Fruit fly (Drosophila melanogaster): Measurements from ENCODE around the gene dpr11.

Gene dpr11

DNA sequence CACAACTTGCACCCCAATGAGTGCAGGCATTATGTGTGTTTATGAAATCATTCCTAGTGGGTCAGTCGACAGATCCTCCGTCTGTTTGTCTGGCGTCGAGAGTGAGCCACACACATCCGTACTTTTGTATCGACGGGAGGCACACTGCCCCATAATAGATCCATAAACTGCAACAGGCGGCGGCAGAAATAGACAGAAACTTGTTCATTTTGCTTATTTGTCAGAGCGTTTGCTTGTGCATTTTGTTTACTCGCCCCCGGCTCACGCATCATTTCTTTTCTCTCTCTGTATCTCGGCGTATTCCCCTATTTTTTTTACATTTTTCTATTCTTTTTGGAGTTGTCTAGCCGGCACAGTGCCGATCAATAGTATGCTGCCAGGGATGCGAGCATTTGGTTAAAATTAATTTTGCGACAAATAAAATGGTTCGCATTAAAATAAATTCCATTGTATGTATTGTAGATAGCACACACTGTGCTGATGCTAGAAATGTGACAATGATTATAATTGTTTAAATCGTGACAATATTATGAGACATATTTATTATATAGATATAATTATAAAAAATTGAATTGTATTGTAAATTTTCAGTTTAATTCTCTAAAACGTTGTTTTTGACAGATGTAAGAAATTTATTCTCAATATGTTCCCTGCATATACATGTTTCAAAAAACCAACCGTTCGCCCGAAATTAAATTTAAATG is 111.2 kb downstream of the dpr11 start:
- TF ChIP-seq noc (tag; optimal IDR thresholded peaks at IDR 0.05), result no peak

All from whole organism, larva.